Fruit fly (Drosophila melanogaster) S2 (cell line): ENCODE measurements around the gene Kua.

Source experiments
- CG8478 ChIP-seq: fragments of >200 bp; optimal IDR thresholded peaks from 2 replicates; lab custom pipeline; 2018
- CTCF ChIP-seq, 2 experiments: fragments of >200 bp; optimal IDR thresholded peaks; 2 replicates each; lab custom pipeline; 2018

DNA sequence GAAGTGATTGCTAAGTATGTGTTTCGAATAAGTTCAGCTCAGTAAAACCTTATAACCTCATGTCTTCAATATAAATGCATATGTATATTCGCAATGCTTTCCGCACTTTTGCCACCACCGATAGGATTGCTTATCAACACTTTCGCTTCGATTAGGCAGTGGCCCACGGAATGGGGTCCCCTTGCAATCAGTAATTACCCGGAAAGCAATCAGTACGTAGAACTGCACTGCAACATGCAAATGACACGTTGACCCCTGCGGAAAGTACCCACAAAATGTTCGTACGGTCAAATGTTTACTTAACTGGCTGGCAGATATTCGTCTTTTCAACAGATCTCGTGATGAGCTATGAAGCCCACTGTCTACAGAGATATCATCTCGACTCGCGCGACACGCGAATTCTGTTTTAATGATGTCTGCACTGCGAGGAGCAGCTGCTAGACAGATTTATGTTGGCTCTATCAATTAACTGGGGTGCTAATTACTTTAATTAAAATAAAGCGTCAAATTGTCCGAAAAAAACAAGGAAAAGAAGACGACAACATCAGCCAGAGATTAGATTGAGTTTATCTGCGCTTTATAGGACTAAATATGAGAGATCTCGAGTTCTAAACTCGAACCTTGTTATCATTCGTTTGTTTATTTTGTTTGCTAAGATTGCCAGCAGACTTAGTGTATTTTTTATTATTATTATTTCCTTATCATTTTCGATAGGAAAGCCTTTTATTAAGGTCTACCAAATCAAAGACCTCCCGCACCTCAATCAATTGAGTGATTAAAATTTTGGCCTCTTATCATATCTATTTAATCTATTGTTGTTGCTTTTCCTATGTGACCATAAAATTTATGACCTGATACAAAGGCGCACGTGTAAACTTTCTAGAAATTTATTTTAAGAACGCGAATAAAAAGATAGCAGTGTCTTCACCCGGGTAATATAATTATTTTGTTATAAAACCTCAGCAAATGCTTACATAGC is 19.7 kb upstream of the Kua start:
- TF ChIP-seq CTCF (optimal IDR thresholded peaks at IDR 0.05; lab: Kevin White, UChicago) (no peak), CG8478 (no peak)
